Worm (Caenorhabditis elegans) whole organism, dauer: Measurements from ENCODE around the gene str-68.

Experiments
- unc-62 ChIP-seq: sonication (generic microtip); optimal IDR thresholded peaks from 2 replicates; lab custom pipeline; 2017; ENCODE audit warnings: missing biosample characterization, missing genetic modification reagents, missing genetic modification characterization

The str-68 gene

DNA sequence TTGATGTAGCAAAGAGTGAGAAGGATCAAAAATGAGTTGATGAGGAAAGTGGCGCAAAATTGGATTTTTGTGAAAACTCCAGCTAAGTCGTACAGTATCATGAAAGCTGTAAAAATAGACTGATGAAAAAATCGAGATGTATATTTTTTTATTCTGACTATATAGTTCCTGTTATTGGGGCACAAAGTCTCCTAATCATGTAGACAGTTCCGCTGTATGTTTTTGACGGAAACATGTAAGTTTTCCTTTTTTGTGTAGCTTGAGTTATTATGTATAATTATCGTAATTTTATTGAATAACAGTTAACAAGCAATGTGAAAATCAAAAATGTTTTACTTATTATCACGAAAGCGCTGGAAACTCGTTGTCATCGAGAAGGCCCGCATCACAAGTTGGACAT is at the start of gene str-68:
Gene str-68 (minus strand): TSS at position 101 of the 400 bp plus-strand sequence.
- no peak for TF ChIP-seq unc-62 (GFP tag; lab: Kevin White, UChicago)

DNA sequence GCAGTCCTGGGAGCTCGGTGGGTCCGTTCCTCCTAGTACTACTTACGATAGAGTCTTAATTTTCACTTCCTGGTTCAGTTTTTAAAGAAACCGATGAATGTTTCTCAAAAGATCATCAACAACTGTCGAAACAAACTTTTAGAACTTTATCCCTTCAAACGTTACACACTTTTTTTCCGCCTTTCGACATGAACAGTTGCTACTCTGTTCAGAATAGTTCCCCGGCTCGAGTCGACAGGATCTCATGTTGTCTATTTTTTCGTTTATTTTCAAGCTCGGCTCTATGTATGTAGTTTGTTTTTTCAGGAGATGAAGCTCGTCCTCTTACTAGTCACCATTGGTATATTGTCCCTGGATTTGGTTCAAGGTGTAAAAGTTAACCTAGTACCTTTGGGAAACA is 49.4 kb upstream of the str-68 start, which contains the start of gene exh-1:
Gene exh-1 (plus strand): TSS at position 301 of the 400 bp plus-strand sequence.
- TF ChIP-seq unc-62 (GFP tag; lab: Kevin White, UChicago), result no peak

DNA sequence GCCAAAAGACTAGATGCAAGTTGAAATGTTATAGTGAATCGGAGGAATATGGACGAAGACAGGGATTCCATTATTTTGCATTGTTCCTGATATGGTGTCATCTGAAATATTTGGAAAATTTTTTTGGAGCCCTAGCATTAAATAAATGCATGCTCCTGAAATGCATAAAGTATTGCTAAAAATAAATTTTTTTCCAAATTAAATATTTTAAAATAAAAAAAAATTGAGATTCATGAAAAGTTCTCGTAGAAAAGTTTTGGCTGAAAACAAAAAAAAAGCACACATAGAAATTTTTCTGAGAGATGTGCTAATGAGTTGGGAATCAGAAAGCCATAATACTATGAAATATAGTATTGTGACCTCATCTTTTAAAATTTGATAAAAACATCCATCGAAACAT is 47.7 kb upstream of the str-68 start, which contains the start of gene srab-7:
Gene srab-7 (minus strand): TSS at position 101 of the 400 bp plus-strand sequence.
- no peak for TF ChIP-seq unc-62 (GFP tag; lab: Kevin White, UChicago)

DNA sequence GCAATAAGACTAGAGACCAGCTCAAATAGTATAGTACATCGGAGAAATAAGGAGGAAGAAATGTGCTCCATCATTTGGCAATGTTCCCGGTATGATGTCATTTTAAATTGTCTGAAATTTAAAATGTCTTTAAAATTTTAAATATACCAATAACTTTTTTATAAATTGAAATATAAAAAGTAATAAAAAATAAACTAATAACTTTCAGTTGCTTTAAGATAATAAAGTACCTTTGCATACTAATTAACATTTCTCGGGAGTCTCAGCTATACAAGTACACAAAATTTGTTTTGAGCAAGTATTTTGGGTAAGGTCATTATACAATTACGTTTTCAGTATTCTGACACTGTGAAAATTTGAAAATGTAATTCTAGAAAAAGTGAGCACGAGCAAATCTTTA is 44.5 kb upstream of the str-68 start, which contains the start of gene srab-6:
Gene srab-6 (minus strand): TSS at position 101 of the 400 bp plus-strand sequence.
- TF ChIP-seq unc-62 (GFP tag; lab: Kevin White, UChicago), result no peak

DNA sequence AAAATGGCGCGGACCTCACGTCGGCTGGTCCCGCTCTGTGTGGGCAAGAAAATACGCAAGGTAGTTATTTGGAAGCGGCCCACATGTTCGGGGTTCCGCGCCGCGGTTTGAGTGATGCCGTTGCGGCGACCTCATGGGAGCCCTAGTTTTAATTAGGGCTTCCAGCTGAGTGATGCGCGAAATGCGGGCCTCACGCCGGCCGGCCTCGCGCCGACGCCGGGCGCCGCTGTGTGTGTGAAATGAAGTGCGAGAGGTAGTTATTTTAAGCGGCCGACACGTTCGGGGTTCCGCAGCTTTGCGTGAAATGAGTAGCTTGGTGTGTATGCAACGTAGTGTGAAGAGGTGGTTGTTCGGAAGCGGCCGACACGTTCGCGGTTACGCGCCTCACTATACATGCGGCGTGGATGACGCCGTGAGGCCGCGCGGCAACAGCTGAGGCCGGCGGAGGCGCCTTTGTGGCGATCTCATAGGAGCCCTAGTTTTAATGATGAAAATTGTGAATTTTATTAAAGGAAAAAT is 42.6 kb upstream of the str-68 start:
- TF ChIP-seq unc-62 (GFP tag; lab: Kevin White, UChicago), result no peak

DNA sequence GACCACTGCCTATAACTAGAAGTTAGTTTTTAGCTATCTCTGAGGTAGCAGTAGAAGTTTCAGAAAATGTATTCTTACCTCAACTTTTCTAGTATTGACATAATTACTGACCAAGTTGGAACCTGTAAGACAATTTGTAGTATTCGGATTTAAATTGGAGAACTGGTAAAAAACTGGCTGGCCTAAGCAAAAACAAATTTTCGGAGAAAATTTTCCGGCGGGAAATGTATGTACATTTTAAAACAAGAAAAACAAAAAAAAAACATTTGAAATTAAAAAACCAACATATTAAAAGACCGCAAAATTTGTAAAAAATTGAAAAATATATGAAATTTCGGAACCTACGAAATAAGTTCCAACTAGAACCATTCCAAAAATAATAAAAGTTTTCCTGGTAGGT is 39.6 kb upstream of the str-68 start, which contains the start of gene srab-11:
Gene srab-11 (minus strand): TSS at position 101 of the 400 bp plus-strand sequence.
- TF ChIP-seq unc-62 (GFP tag; lab: Kevin White, UChicago), result no peak

DNA sequence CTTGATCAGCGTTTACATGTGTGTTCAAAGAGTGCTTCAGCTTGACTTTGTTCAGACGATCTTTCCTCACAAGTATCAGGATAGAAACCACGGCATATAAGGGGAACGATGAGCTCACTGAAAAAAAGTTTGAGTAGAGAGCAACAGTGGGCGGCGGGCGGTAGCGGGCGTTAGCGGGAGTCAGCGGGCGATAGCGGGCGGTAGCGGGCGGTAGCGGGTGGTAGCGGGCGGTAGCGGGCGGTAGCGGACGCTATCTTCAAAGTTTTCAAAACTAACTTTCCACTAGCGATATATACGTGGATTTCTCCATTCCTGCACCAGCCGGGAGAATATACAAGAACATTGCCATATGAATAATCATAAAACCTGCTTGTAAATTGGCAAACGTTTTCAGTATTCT is 37.9 kb upstream of the str-68 start:
- TF ChIP-seq unc-62 (GFP tag; lab: Kevin White, UChicago), result no peak

DNA sequence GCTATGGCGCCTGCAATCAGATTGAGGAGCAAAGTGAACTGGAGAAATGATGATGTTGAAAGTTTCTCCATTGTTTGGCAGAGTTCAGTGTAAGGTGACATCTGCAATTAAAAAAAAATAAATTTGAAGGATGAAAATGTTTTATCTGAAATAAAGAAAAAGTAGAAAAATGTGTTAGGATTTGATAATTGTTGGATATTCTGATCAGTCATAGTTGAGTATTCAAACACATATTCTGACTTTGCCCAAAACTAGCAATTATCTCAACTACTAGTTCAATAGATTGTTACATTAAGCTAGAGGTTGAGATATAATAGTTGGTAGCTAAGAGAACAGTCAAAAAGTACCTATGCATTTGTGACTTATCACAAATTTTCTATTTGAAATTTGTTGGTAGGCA is 37.1 kb upstream of the str-68 start, which contains the start of gene srab-10:
Gene srab-10 (minus strand): TSS at position 101 of the 400 bp plus-strand sequence.
- TF ChIP-seq unc-62 (GFP tag; lab: Kevin White, UChicago), result no peak

DNA sequence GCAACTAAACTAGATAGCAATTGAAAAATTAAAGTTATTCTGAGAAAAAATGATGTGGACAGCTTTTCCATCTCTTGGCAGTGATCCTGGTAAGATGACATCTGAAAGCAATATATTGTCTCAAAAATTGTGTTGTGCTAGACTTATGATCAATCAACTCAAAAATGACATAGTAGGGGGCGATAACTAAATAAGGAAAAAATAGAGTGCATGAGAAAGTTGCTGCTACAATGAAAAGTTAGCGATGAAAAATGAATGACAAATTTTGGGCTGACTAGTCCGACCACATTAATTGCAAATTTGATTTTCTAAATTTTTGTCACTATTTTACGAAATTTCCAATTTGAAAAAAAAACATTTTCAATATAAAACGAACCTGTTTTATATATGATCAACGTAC is 33.8 kb upstream of the str-68 start, which contains the start of gene srab-9:
Gene srab-9 (minus strand): TSS at position 101 of the 400 bp plus-strand sequence.
- TF ChIP-seq unc-62 (GFP tag; lab: Kevin White, UChicago), result no peak

DNA sequence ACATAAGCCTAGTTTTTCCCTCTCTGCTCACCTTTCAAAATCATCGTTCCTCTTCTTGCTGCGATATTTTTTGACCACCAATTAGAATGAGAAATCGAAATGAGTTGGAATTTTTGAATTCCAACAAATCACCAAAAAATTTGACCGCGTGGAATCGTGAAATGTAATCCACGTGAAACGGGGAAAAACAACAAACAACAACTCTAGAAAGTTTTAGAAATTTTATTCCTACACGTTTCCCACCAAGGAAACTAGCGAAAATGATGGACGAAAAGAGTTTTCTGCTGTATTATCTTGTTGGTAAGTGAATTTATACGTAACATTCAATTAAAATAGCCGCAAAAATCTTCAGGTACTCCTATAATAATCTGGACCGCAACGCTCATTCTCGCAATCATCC is 31.1 kb upstream of the str-68 start, which contains the start of the genes irld-3 and F02C9.1:
Gene irld-3 (minus strand): TSS at position 101 of the 400 bp plus-strand sequence.
Gene F02C9.1 (plus strand): TSS at position 216 of the 400 bp plus-strand sequence.
- TF ChIP-seq unc-62 (GFP tag; lab: Kevin White, UChicago), result no peak

DNA sequence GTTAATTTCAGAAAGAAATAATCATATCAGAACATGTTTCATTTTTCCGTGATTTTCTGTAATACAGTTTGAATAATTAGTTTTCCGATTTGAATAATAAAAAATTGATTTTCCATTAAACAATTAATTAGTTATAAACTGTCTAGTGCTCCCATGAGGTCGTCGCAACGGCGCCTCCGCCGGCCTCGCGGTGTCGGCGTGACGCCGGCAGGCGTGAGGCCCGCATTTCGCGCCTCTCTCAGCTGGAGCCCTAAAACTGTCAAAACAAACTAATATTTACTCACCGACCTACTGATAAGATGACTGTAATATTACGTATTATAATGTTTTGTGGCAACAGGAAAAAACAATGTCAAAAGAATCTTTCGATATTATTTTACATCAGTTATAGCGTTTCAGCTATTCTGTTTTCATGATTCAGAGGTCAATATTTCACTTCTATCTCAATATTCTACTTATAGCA is 26.0 kb upstream of the str-68 start, which contains the start of gene F02C9.2:
Gene F02C9.2 (plus strand): TSS at position 413 of the 463 bp plus-strand sequence.
- no peak for TF ChIP-seq unc-62 (GFP tag; lab: Kevin White, UChicago)

DNA sequence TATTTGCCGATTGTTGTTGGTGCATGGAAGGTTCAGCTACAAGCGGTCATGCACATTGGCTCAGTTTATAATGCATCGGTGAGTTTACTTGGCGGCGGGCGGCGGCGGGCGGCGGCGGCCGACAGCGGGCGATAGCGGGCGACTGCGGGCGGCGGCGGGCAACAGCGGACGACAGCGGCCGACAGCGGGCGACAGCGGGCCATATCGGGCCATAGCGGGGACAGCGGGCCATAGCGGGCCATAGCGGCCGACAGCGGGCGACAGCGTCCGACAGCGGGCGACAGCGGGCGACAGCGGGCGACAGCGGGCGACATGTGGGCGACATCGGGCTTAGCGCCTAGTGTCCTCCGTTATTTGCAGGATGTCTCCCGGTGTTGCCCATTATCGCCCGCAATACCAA is 24.8 kb upstream of the str-68 start:
- TF ChIP-seq unc-62 (GFP tag; lab: Kevin White, UChicago), result no peak

DNA sequence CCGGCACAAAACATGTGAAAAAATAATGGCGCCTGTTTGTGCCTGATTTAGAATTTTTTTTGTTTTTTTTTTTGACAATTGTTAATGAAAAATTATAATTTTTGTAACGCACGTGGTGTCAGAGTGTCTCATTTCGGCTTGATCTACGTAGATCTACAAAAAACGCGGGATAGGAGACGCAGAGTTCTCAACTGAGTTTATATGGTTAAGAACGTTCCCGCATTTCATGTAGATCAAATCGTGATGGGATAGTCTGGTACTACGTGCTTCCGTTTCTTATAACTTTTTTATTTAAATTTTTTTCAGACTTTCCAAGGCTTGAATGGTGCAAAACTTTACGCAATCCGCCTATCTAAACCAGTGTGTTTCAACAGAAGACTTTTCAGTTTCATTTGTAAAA is 21.5 kb upstream of the str-68 start, which contains the start of gene tat-6:
Gene tat-6 (plus strand): TSS at position 301 of the 400 bp plus-strand sequence.
- TF ChIP-seq unc-62 (GFP tag; lab: Kevin White, UChicago), result no peak

DNA sequence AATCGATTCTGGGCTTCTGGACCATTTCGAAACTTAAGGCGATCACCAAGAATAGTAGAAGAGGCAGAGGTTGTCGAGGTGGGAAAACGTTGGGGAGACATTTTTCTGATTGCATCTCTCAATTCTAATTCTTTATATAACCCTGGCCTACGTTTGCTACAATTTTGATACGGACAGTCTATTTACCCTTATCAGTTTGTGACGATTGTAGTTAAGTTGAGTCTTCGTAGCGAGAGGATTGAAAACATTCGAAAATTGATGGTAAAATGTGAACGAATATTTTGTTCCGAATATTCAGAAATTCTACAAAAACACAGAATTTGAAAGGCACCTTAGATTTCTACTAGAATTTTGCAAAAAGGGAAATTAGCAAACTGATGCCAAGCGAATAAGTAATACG is 20.3 kb upstream of the str-68 start, which contains the start of gene Y73C8C.10:
Gene Y73C8C.10 (minus strand): TSS at position 101 of the 400 bp plus-strand sequence.
- TF ChIP-seq unc-62 (GFP tag; lab: Kevin White, UChicago), result no peak

DNA sequence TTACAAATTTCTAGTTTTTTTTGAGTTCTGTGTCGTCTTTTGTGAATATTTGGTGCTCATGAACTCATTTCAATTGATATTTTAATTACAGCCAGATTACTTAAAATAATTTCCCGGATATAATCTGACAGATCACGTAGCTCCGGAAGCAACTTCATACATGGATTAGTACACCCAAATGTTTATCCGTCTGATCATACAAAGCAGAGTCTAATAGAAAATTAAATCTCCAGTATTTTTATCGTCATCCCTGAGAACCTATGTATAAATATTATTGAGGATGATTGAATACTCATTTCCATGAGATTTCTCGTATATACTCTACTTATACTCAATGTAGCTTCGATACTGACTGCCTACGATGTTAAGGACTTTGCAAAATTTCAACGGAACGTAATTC is 17.6 kb upstream of the str-68 start, which contains the start of gene Y73C8C.12:
Gene Y73C8C.12 (plus strand): TSS at position 301 of the 400 bp plus-strand sequence.
- no peak for TF ChIP-seq unc-62 (GFP tag; lab: Kevin White, UChicago)

DNA sequence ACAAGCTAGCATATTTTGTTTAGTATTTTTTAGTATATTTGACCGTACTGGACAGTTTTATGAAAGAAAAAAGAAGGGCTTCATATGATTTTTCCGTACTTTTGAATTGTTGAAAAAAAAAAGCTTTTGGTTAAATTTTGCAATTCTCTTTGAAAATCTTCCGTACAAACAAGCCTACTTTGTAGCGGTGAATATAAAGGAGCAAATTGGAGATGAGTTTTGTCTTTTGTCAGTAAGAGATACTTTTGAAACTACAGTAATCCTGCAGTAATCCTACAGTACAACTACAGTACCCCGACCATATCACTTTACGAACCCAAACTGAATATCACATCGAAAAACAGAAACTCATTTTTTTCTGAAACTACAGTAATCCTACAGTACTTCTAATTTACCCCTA is 15.1 kb upstream of the str-68 start:
- no peak for TF ChIP-seq unc-62 (GFP tag; lab: Kevin White, UChicago)
